Worm (Caenorhabditis elegans) whole organism, mixed stage, embryonic: ENCODE data around the gene R53.8.

Source experiments
- M03D4.4 ChIP-seq: sonication (generic microtip); optimal IDR thresholded peaks from 2 replicates; lab custom pipeline; 2017; ENCODE audit warnings: mild to moderate bottlenecking, missing genetic modification characterization, missing compliant biosample characterization
- bed-3 ChIP-seq: fragments of 200-800 bp; sonication (Bioruptor generic); optimal IDR thresholded peaks from 3 replicates; lab custom pipeline; 2018; ENCODE audit warnings: mild to moderate bottlenecking, missing genetic modification characterization, moderate library complexity, missing compliant biosample characterization
- blmp-1 ChIP-seq: fragments of 150-350 bp; optimal IDR thresholded peaks from 2 replicates; lab custom pipeline; 2014; ENCODE audit warnings: missing biosample characterization, missing genetic modification characterization
- ceh-39 ChIP-seq: fragments of 150-350 bp; optimal IDR thresholded peaks from 2 replicates; lab custom pipeline; 2014; ENCODE audit warnings: missing biosample characterization, missing genetic modification characterization
- ceh-43 ChIP-seq: fragments of 200-800 bp; sonication (Bioruptor generic); optimal IDR thresholded peaks from 2 replicates; lab custom pipeline; 2018; ENCODE audit warnings: mild to moderate bottlenecking, missing genetic modification characterization, moderate library complexity, missing compliant biosample characterization
- ces-1 ChIP-seq: fragments of 150-350 bp; optimal IDR thresholded peaks from 2 replicates; lab custom pipeline; 2014; ENCODE audit warnings: missing biosample characterization, missing genetic modification reagents, missing genetic modification characterization
- cnd-1 ChIP-seq: fragments of 200-800 bp; sonication (Bioruptor generic); optimal IDR thresholded peaks from 2 replicates; lab custom pipeline; 2018; ENCODE audit warnings: mild to moderate bottlenecking, missing genetic modification characterization, missing compliant biosample characterization
- drap-1 ChIP-seq: fragments of 200-800 bp; sonication (Bioruptor generic); optimal IDR thresholded peaks from 3 replicates; lab custom pipeline; 2018; ENCODE audit warnings: mild to moderate bottlenecking, missing genetic modification characterization, missing compliant biosample characterization
- elt-1 ChIP-seq: sonication (generic microtip); optimal IDR thresholded peaks from 2 replicates; lab custom pipeline; 2017; ENCODE audit warnings: missing genetic modification characterization, mild to moderate bottlenecking, missing compliant biosample characterization, antibody characterized with exemption, moderate library complexity, borderline replicate concordance; ENCODE audit not compliant: insufficient read depth
- flh-1 ChIP-seq: fragments of 200-800 bp; sonication (Bioruptor generic); optimal IDR thresholded peaks from 2 replicates; lab custom pipeline; 2018; ENCODE audit warnings: mild to moderate bottlenecking, missing genetic modification characterization, moderate library complexity, missing compliant biosample characterization
- ham-2 ChIP-seq: fragments of 200-800 bp; sonication (Bioruptor generic); optimal IDR thresholded peaks from 2 replicates; lab custom pipeline; 2018; ENCODE audit warnings: mild to moderate bottlenecking, missing genetic modification characterization, missing compliant biosample characterization
- hlh-1 ChIP-seq: fragments of 150-350 bp; optimal IDR thresholded peaks from 2 replicates; lab custom pipeline; 2014; ENCODE audit warnings: missing biosample characterization, missing genetic modification reagents, missing genetic modification characterization
- lin-13 ChIP-seq: fragments of 150-350 bp; optimal IDR thresholded peaks from 2 replicates; lab custom pipeline; 2014; ENCODE audit warnings: missing biosample characterization, missing genetic modification characterization
- lsy-2 ChIP-seq: fragments of 150-350 bp; optimal IDR thresholded peaks from 2 replicates; lab custom pipeline; 2014; ENCODE audit warnings: missing biosample characterization, missing genetic modification characterization
- mab-5 ChIP-seq: fragments of 150-350 bp; optimal IDR thresholded peaks from 2 replicates; lab custom pipeline; 2014; ENCODE audit warnings: missing biosample characterization, missing genetic modification characterization
- mep-1 ChIP-seq: fragments of 150-350 bp; optimal IDR thresholded peaks from 2 replicates; lab custom pipeline; 2017; ENCODE audit warnings: missing biosample characterization, missing genetic modification reagents, missing genetic modification characterization, inconsistent platforms
- mls-2 ChIP-seq: sonication (generic microtip); optimal IDR thresholded peaks from 2 replicates; lab custom pipeline; 2016; ENCODE audit warnings: mild to moderate bottlenecking, missing genetic modification characterization, moderate library complexity, missing compliant biosample characterization
- nhr-12 ChIP-seq: fragments of 150-350 bp; optimal IDR thresholded peaks from 2 replicates; lab custom pipeline; 2014; ENCODE audit warnings: missing biosample characterization, missing genetic modification characterization
- nhr-2 ChIP-seq: fragments of 150-350 bp; optimal IDR thresholded peaks from 2 replicates; lab custom pipeline; 2014; ENCODE audit warnings: missing biosample characterization, missing genetic modification characterization
- nhr-237 ChIP-seq: fragments of 150-350 bp; optimal IDR thresholded peaks from 2 replicates; lab custom pipeline; 2014; ENCODE audit warnings: missing biosample characterization, missing genetic modification characterization
- nhr-76 ChIP-seq: sonication (generic microtip); optimal IDR thresholded peaks from 2 replicates; lab custom pipeline; 2017; ENCODE audit warnings: missing biosample characterization, missing genetic modification characterization
- pha-4 ChIP-seq: fragments of 150-350 bp; optimal IDR thresholded peaks from 2 replicates; lab custom pipeline; 2018; ENCODE audit warnings: missing biosample characterization, missing genetic modification reagents, missing genetic modification characterization
- sem-2 ChIP-seq: fragments of 200-800 bp; sonication (Bioruptor generic); optimal IDR thresholded peaks from 2 replicates; lab custom pipeline; 2018; ENCODE audit warnings: mild to moderate bottlenecking, missing genetic modification characterization, missing compliant biosample characterization
- sptf-1 ChIP-seq: sonication (generic microtip); optimal IDR thresholded peaks from 2 replicates; lab custom pipeline; 2017; ENCODE audit warnings: mild to moderate bottlenecking, missing genetic modification characterization, moderate library complexity, missing compliant biosample characterization
- tbx-8 ChIP-seq: fragments of 200-800 bp; sonication (Bioruptor generic); optimal IDR thresholded peaks from 2 replicates; lab custom pipeline; 2018; ENCODE audit warnings: mild to moderate bottlenecking, missing genetic modification characterization, moderate library complexity, missing compliant biosample characterization
- unc-120 ChIP-seq: sonication (generic microtip); optimal IDR thresholded peaks from 2 replicates; lab custom pipeline; 2017; ENCODE audit warnings: missing genetic modification characterization, missing compliant biosample characterization; ENCODE audit not compliant: poor library complexity, severe bottlenecking
- unc-39 ChIP-seq: fragments of 150-350 bp; optimal IDR thresholded peaks from 2 replicates; lab custom pipeline; 2014; ENCODE audit warnings: missing biosample characterization, missing genetic modification characterization
- zip-8 ChIP-seq: fragments of 150-350 bp; optimal IDR thresholded peaks from 2 replicates; lab custom pipeline; 2014; ENCODE audit warnings: missing biosample characterization, missing genetic modification characterization

Gene R53.8

DNA sequence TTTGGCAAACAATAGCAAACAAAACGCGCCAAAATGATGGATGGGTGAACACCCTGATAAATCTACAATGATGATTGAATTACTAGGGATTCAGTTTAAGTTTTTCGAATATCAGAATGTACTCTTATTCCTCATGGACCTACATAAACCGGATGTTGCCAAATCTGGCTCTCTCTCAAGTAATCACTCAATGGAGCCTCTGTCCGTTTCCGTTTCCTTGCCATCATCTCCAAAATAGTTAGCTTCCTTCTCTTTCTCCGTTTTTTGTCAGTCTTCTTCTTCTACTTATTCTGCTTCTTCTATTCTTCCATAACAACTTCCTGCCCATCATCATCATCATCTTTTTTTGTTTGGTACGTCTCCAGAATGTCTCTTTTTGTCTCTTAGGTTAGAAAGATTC, 11.2 kb upstream of the R53.8 start:
- no peak for TF ChIP-seq zip-8 (tag; lab: Kevin White, UChicago)
- no peak for TF ChIP-seq mab-5 (tag; lab: Kevin White, UChicago)
- TF ChIP-seq, all 35 proteins: peak for 0

DNA sequence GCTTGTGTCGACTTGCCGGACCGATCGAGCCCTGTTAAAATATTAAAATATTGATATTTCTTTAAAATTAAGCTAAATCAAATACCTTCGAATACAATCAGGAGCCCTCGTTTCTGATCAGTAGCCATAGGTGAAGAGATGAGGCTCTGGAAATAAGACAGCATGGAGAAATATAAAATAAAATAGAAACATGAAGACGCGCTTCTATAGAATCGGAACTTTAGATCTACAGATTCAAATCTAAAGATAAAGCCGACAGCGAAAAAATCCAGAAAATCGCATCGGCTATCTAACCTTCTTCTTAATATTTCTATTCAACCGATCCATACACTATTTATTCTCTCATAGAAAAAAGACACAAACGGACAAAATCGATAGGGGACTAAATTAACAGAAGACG, 9.6 kb upstream of the R53.8 start, which contains the start of gene dtmk-1:
Gene dtmk-1, minus strand, starts transcription at position 146 of the 400 bp plus-strand sequence.
- TF ChIP-seq elt-1 (tag; lab: Kevin White, UChicago) (peak; percentile 86), ces-1 (GFP tag; lab: Kevin White, UChicago) (no peak)

DNA sequence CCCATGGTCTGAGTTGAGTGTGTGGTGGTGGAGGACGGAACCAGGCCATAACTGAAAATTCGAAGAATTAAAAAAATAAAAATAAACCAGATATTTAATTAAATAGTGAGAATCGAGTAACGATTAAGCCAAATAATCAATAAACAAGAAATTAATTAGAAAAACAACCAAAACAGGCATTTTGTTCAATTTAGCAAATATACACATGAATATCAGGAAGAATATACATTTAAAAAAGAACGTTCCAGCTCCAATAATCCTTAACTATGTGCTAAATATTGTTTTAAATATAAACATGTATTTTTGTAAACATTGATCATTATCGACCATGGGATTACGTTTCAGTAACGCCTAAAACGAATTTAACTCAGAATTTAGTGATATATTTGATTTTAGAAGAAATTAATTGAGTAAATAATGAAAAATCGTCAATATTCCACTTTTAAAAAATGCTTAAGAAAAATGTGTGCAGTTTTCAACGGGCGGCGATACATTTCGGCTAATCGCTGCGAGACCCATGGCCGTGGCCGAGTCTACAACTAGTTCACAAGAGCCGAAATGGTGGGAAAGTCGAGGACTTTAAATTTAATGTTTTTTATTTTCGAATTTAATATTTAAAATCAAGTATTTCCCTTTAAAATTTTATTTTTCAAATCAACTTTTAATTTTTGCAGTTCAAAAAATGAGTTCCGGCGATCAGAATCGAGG, 8.4 kb upstream of the R53.8 start, which contains the start of the genes R53.4 and psf-1:
Gene R53.4, minus strand, starts transcription at position 51 of the 708 bp plus-strand sequence.
Gene psf-1, plus strand, starts transcription at position 675 of the 708 bp plus-strand sequence.
- TF ChIP-seq ces-1 (GFP tag; lab: Kevin White, UChicago) (peak; percentile 0), ham-2 (GFP tag; lab: Kevin White, UChicago) (peak; percentile 58), nhr-76 (no peak), mab-5 (tag; lab: Kevin White, UChicago) (no peak), mep-1 (tag; lab: Kevin White, UChicago) (peak; percentile 81), lsy-2 (peak; percentile 71), nhr-237 (tag; lab: Kevin White, UChicago) (peak; percentile 51), lin-13 (tag; lab: Kevin White, UChicago) (no peak), bed-3 (no peak), hlh-1 (peak; percentile 4)
- TF ChIP-seq, all 35 proteins: peak for 6

DNA sequence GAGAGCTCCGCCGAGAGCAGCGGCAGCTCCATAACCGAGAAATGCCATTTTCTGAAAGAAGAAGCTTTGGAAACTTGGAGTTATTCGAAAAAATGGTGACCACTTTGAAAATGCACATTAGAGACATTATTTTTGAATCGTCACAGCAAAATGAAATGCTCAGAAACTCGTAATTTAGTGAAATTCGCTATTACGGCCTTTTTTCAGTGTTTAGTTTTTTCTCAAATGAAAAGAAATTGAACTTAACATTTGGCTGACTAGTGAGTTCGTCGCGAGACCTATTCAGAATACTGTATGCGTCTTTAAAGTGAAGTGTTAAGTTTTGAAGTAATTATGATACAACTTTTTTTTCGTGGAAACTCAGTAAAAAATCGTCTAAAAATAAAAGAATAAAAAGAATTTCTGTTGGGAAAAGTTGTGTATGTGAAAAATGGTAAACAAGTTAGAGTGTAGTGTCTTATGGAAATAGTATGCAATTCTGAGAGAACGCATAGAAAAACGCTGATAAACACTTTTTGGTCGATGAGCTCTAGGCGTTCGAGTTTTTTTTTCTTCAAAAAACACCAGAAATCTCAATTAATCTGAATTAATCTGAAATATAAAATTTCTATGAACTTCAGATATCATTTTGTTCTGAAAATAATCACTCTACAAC, 5.9 kb upstream of the R53.8 start, which contains the start of gene R53.5:
Gene R53.5, minus strand, starts transcription at position 51 of the 655 bp plus-strand sequence.
- TF ChIP-seq bed-3 (no peak), cnd-1 (no peak)

DNA sequence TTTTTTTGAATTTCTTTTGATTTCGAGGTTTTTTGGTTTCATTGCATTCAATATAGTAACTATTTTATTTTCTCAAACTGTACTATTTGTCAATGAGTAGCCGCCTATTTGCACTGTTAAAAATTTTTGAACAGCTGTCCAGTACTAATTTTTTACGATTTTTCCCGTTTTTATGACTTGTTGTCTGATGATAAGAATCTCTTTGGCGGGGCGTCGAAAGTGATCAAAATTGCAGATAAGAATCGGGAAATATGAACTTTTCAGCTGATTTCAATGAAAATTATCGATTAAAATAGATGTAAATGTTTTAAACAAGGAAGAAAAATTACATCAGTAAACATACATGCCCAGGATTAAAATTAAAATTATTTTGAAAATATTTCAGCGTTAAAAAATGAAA, 2.3 kb upstream of the R53.8 start:
- TF ChIP-seq elt-1 (tag; lab: Kevin White, UChicago) (peak; percentile 52), zip-8 (tag; lab: Kevin White, UChicago) (no peak), flh-1 (GFP tag; lab: Kevin White, UChicago) (no peak)

DNA sequence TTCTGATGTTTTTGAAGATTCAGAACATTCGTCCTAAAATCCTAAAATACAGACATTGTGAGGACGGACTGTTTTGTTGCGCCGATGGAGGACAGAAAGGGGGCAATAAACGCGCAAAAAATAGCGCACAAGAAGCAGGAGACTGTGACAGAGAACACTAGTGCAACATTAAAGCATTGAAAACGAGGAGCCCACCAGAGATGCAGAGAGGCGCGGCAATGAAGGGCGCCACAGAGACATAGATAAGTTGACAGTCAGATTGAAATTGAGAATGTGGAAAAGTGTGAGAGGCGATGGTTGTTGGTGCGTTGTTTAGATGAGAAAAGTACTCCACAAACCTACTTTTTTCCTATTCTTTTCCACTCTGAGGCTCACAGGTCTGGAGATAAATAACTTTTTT, 1.5 kb upstream of the R53.8 start, which contains the start of gene aakg-5:
Gene aakg-5, minus strand, starts transcription at position 159 of the 400 bp plus-strand sequence.
- TF ChIP-seq blmp-1 (tag; lab: Kevin White, UChicago) (no peak), unc-120 (tag; lab: Kevin White, UChicago) (peak; percentile 4), pha-4 (tag; lab: Kevin White, UChicago) (peak; percentile 43)
- TF ChIP-seq, all 35 proteins: peak for 2

DNA sequence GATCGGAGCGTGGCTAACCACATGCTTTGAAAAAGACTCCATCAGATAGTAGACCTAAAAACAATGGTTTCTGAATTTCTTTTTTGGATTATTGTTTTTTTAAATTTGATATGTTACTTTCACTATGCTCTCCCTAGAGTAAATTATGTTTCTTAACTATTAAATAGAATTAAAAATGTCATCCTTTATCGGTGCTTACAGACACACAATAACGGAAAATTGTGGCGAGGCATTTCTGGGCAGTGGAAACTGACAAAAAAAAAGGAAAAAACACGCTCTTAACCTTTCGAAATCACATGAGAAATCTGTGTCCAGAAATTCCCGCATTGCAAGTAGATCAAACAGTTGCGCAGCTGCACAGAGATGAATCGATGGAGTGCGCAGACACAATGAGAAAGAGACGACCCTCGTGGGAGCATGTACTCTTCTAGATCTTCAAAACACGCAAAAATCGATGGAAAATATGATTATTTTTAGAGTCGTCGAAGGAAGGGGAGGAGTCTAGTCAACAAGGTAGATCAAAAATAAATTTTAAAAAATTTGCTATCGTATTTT, 3.6 kb downstream of the R53.8 start, which contains the start of gene ZK892.6:
Gene ZK892.6, minus strand, starts transcription at position 51 of the 555 bp plus-strand sequence.
- TF ChIP-seq sem-2 (GFP tag; lab: Kevin White, UChicago), result no peak
- TF ChIP-seq drap-1 (GFP tag; lab: Kevin White, UChicago), result no peak
- no peak for TF ChIP-seq tbx-8 (GFP tag; lab: Kevin White, UChicago)
- TF ChIP-seq mab-5 (tag; lab: Kevin White, UChicago), result no peak
- TF ChIP-seq ces-1 (GFP tag; lab: Kevin White, UChicago), result no peak
- no peak for TF ChIP-seq blmp-1 (tag; lab: Kevin White, UChicago)
- TF ChIP-seq pha-4 (tag; lab: Kevin White, UChicago), result no peak

DNA sequence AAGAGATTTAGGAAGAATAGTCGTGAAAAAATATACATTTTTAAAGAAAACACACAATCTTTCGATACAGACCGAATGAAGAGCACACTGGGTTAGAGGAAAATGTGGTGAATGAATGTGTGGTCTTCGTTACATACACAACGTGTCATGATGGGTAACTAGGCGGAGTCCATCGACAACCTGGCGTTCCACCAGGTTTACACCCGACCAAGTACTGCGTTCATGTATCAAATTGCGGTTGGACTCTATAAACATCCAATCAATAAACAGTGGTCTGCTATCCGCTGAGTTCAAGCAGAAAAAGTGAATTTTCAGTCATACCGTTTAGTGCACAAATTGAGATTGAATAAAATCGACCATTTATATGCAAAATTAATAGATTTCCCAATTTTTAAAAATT, 5.3 kb downstream of the R53.8 start, which contains the start of gene sdz-38:
Gene sdz-38, minus strand, starts transcription at position 101 of the 400 bp plus-strand sequence.
- no peak for TF ChIP-seq sptf-1 (tag; lab: Kevin White, UChicago)
- no peak for TF ChIP-seq nhr-237 (tag; lab: Kevin White, UChicago)
- no peak for TF ChIP-seq M03D4.4 (tag; lab: Kevin White, UChicago)
- TF ChIP-seq mls-2, result no peak
- no peak for TF ChIP-seq nhr-2 (tag; lab: Kevin White, UChicago)
- TF ChIP-seq nhr-12, result no peak
- no peak for TF ChIP-seq ceh-39 (tag; lab: Kevin White, UChicago)
- no peak for TF ChIP-seq tbx-8 (GFP tag; lab: Kevin White, UChicago)
- TF ChIP-seq mab-5 (tag; lab: Kevin White, UChicago), result no peak
- TF ChIP-seq unc-39 (tag; lab: Kevin White, UChicago), result no peak
- no peak for TF ChIP-seq ceh-43
- TF ChIP-seq drap-1 (GFP tag; lab: Kevin White, UChicago), result no peak
- no peak for TF ChIP-seq elt-1 (tag; lab: Kevin White, UChicago)
